Worm (Caenorhabditis elegans) whole organism, L1 larva: ENCODE data around the gene shk-1.

ENCODE experiments used
- C16A3.4 ChIP-seq: fragments of 150-350 bp; optimal IDR thresholded peaks from 2 replicates; lab custom pipeline; 2014; ENCODE audit warnings: missing biosample characterization, missing genetic modification characterization
- C34B4.2 ChIP-seq: sonication (generic microtip); optimal IDR thresholded peaks from 2 replicates; lab custom pipeline; 2017; ENCODE audit warnings: mild to moderate bottlenecking, missing genetic modification characterization, missing compliant biosample characterization
- F16B12.6 ChIP-seq: fragments of 150-350 bp; optimal IDR thresholded peaks from 2 replicates; lab custom pipeline; 2014; ENCODE audit warnings: missing biosample characterization, missing genetic modification characterization
- alr-1 ChIP-seq: fragments of 200-800 bp; sonication (Bioruptor generic); optimal IDR thresholded peaks from 2 replicates; lab custom pipeline; 2018; ENCODE audit warnings: borderline replicate concordance, mild to moderate bottlenecking, missing genetic modification characterization, missing compliant biosample characterization
- ceh-8 ChIP-seq: fragments of 200-800 bp; sonication (Bioruptor generic); optimal IDR thresholded peaks from 2 replicates; lab custom pipeline; 2018; ENCODE audit warnings: mild to moderate bottlenecking, missing genetic modification characterization, moderate library complexity, missing compliant biosample characterization
- ceh-82 ChIP-seq, 3 experiments: fragments of 150-350 bp in 1 of 3; sonication (generic microtip) in 2 of 3; optimal IDR thresholded peaks; 2 replicates each; lab custom pipeline; 2014 to 2017; ENCODE audit warnings: missing biosample characterization in 3 of 3, missing genetic modification characterization in 3 of 3
- ceh-88 ChIP-seq: fragments of 200-800 bp; sonication (Bioruptor generic); IDR thresholded peaks from 2 replicates; pipeline ENCODE4 v1.3.6; 2022; ENCODE audit warnings: missing genetic modification characterization, missing compliant biosample characterization
- ceh-90 ChIP-seq: sonication (generic microtip); optimal IDR thresholded peaks from 2 replicates; lab custom pipeline; 2016; ENCODE audit warnings: missing genetic modification characterization, missing compliant biosample characterization
- dsc-1 ChIP-seq: sonication (generic microtip); optimal IDR thresholded peaks from 2 replicates; lab custom pipeline; 2016; ENCODE audit warnings: mild to moderate bottlenecking, missing genetic modification characterization, missing compliant biosample characterization
- efl-1 ChIP-seq, 4 experiments: fragments of 150-350 bp; optimal IDR thresholded peaks in 3 of 4; peaks in 1 of 4; 1 replicate in 1 of 4; 2 replicates in 3 of 4; lab custom pipeline; 2014; ENCODE audit warnings: missing biosample characterization in 2 of 4, missing genetic modification characterization in 2 of 4, missing genetic modification reagents in 2 of 4
- efl-3 ChIP-seq: fragments of 200-800 bp; sonication (Bioruptor generic); optimal IDR thresholded peaks from 2 replicates; lab custom pipeline; 2018; ENCODE audit warnings: mild to moderate bottlenecking, missing genetic modification characterization, missing compliant biosample characterization
- egl-13 ChIP-seq: sonication (generic microtip); optimal IDR thresholded peaks from 2 replicates; lab custom pipeline; 2016; ENCODE audit warnings: missing genotype, missing genetic modification reagents, missing genetic modification characterization, missing compliant biosample characterization
- ets-5 ChIP-seq: fragments of 200-800 bp; sonication (Bioruptor generic); IDR thresholded peaks from 2 replicates; pipeline ENCODE4 v1.3.6; 2022; ENCODE audit warnings: missing genetic modification characterization, missing compliant biosample characterization
- fkh-10 ChIP-seq: sonication (generic microtip); optimal IDR thresholded peaks from 2 replicates; lab custom pipeline; 2017; ENCODE audit warnings: missing biosample characterization, missing genetic modification reagents, missing genetic modification characterization
- fkh-4 ChIP-seq: sonication (generic microtip); optimal IDR thresholded peaks from 2 replicates; lab custom pipeline; 2016; ENCODE audit warnings: missing compliant biosample characterization, missing genetic modification characterization, borderline replicate concordance
- fos-1 ChIP-seq: fragments of 150-350 bp; optimal IDR thresholded peaks from 2 replicates; lab custom pipeline; 2014; ENCODE audit warnings: missing biosample characterization, missing genetic modification characterization
- grh-1 ChIP-seq: fragments of 200-800 bp; sonication (Bioruptor generic); IDR thresholded peaks from 2 replicates; pipeline ENCODE4 v1.3.6; 2022; ENCODE audit warnings: missing genetic modification reagents, missing genetic modification characterization, missing compliant biosample characterization
- hlh-17 ChIP-seq: fragments of 200-800 bp; sonication (Bioruptor generic); optimal IDR thresholded peaks from 2 replicates; lab custom pipeline; 2018; ENCODE audit warnings: missing genetic modification characterization, mild to moderate bottlenecking, missing compliant biosample characterization, moderate library complexity, borderline replicate concordance
- hlh-4 ChIP-seq: sonication (generic microtip); optimal IDR thresholded peaks from 2 replicates; lab custom pipeline; 2016; ENCODE audit warnings: mild to moderate bottlenecking, missing genetic modification characterization, missing compliant biosample characterization
- hpl-2 ChIP-seq: fragments of 150-350 bp; optimal IDR thresholded peaks from 2 replicates; lab custom pipeline; 2014; ENCODE audit warnings: missing biosample characterization, missing genetic modification reagents, missing genetic modification characterization
- lin-13 ChIP-seq: fragments of 150-350 bp; optimal IDR thresholded peaks from 2 replicates; lab custom pipeline; 2014; ENCODE audit warnings: missing biosample characterization, missing genetic modification reagents, missing genetic modification characterization
- lin-14 ChIP-seq: fragments of 200-800 bp; sonication (Bioruptor generic); optimal IDR thresholded peaks from 2 replicates; lab custom pipeline; 2018; ENCODE audit warnings: mild to moderate bottlenecking, missing genetic modification characterization, moderate library complexity, missing compliant biosample characterization
- mep-1 ChIP-seq: fragments of 150-350 bp; optimal IDR thresholded peaks from 2 replicates; lab custom pipeline; 2014; ENCODE audit warnings: missing biosample characterization, missing genetic modification characterization
- nhr-11 ChIP-seq: fragments of 150-350 bp; optimal IDR thresholded peaks from 2 replicates; lab custom pipeline; 2014; ENCODE audit warnings: missing biosample characterization, missing genetic modification characterization
- nhr-19 ChIP-seq: fragments of 200-800 bp; sonication (Bioruptor generic); conservative IDR thresholded peaks from 2 replicates; pipeline ENCODE4 v1.3.6; 2022; ENCODE audit warnings: missing genetic modification characterization, missing compliant biosample characterization
- nhr-237 ChIP-seq: fragments of 150-350 bp; optimal IDR thresholded peaks from 2 replicates; lab custom pipeline; 2014; ENCODE audit warnings: missing biosample characterization, missing genetic modification characterization
- nhr-28 ChIP-seq: fragments of 150-350 bp; optimal IDR thresholded peaks from 2 replicates; lab custom pipeline; 2014; ENCODE audit warnings: missing biosample characterization, missing genetic modification characterization
- nhr-47 ChIP-seq: sonication (generic microtip); optimal IDR thresholded peaks from 2 replicates; lab custom pipeline; 2016; ENCODE audit warnings: mild to moderate bottlenecking, missing genetic modification characterization, moderate library complexity, missing compliant biosample characterization
- nhr-85 ChIP-seq: sonication (generic microtip); peaks from one replicate; lab custom pipeline; 2016; ENCODE audit warnings: missing genetic modification characterization, inconsistent platforms, missing compliant biosample characterization
- pag-3 ChIP-seq: sonication (generic microtip); optimal IDR thresholded peaks from 2 replicates; lab custom pipeline; 2017; ENCODE audit warnings: missing genetic modification characterization, mild to moderate bottlenecking, missing compliant biosample characterization, antibody characterized with exemption, borderline replicate concordance; ENCODE audit not compliant: insufficient read depth
- rnt-1 ChIP-seq: sonication (generic microtip); optimal IDR thresholded peaks from 2 replicates; lab custom pipeline; 2016; ENCODE audit warnings: mild to moderate bottlenecking, missing genetic modification characterization, moderate library complexity, missing compliant biosample characterization
- skn-1 ChIP-seq: fragments of 150-350 bp; optimal IDR thresholded peaks from 2 replicates; lab custom pipeline; 2014; ENCODE audit warnings: missing biosample characterization, missing genetic modification characterization
- snu-23 ChIP-seq: sonication (generic microtip); optimal IDR thresholded peaks from 2 replicates; lab custom pipeline; 2016; ENCODE audit warnings: missing genetic modification characterization, missing compliant biosample characterization
- sptf-1 ChIP-seq: fragments of 150-350 bp; optimal IDR thresholded peaks from 2 replicates; lab custom pipeline; 2014; ENCODE audit warnings: missing biosample characterization, missing genetic modification characterization
- sup-37 ChIP-seq: fragments of 200-800 bp; sonication (Bioruptor generic); optimal IDR thresholded peaks from 2 replicates; lab custom pipeline; 2018; ENCODE audit warnings: mild to moderate bottlenecking, missing genetic modification characterization, missing compliant biosample characterization
- swsn-7 ChIP-seq: sonication (generic microtip); optimal IDR thresholded peaks from 2 replicates; lab custom pipeline; 2016; ENCODE audit warnings: missing genetic modification characterization, missing compliant biosample characterization
- tbx-2 ChIP-seq: sonication (generic microtip); optimal IDR thresholded peaks from 2 replicates; lab custom pipeline; 2016; ENCODE audit warnings: missing genetic modification characterization, missing compliant biosample characterization
- tlp-1 ChIP-seq: fragments of 150-350 bp; optimal IDR thresholded peaks from 2 replicates; lab custom pipeline; 2014; ENCODE audit warnings: missing biosample characterization, missing genetic modification characterization
- unc-130 ChIP-seq: fragments of 150-350 bp; optimal IDR thresholded peaks from 2 replicates; lab custom pipeline; 2017; ENCODE audit warnings: missing biosample characterization, missing genetic modification characterization, inconsistent platforms
- unc-30 ChIP-seq: sonication (generic microtip); optimal IDR thresholded peaks from 2 replicates; lab custom pipeline; 2017; ENCODE audit warnings: missing biosample characterization, missing genetic modification characterization
- unc-62 ChIP-seq: fragments of 150-350 bp; optimal IDR thresholded peaks from 2 replicates; lab custom pipeline; 2014; ENCODE audit warnings: missing biosample characterization, missing genetic modification reagents, missing genetic modification characterization
- unc-98 ChIP-seq: fragments of 200-800 bp; sonication (Bioruptor generic); IDR thresholded peaks from 2 replicates; pipeline ENCODE4 v1.3.6; 2022; ENCODE audit warnings: missing genetic modification characterization, missing compliant biosample characterization
- zag-1 ChIP-seq: fragments of 150-350 bp; optimal IDR thresholded peaks from 2 replicates; lab custom pipeline; 2014; ENCODE audit warnings: missing biosample characterization, missing genetic modification characterization
- zip-4 ChIP-seq: fragments of 200-800 bp; sonication (Bioruptor generic); optimal IDR thresholded peaks from 2 replicates; lab custom pipeline; 2018; ENCODE audit warnings: mild to moderate bottlenecking, missing genetic modification characterization, moderate library complexity, missing compliant biosample characterization
- ztf-4 ChIP-seq: fragments of 150-350 bp; optimal IDR thresholded peaks from 2 replicates; lab custom pipeline; 2014; ENCODE audit warnings: missing biosample characterization, missing genetic modification characterization

The shk-1 gene

DNA sequence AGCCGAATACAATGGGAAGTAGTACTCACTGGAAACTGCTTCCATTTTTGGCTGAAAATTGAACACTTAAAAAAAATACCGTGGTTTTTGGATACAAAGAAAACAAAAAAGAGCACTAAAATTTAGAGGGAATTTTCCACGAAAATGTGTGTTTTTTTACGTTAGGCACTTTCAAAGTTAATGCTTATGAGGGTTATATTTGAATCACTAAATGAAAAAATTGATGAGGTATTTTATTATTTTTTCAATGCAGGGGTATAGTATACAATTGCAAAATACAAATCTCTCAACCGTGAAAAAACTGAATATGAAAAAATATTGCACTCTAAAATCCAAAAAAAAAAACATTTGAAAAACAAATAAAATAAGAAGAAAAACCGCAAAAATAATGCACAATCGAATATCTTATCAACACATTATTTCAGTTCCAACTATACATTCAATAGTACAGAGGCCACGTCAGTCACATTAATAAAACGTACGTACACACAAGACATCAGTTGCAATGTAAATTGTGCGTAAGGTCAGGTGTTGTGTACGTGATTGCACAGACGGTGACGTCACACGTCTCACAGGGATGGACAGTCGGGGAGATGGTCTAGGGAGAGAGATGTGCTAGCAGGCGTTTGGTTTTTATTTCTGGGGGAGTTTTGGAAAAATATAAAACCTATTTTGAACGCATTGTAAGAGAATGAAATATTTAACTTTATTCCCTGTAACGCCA lies 11.9 kb downstream of the shk-1 start, which contains the start of gene aqp-10 (continued):
- TF ChIP-seq grh-1 (GFP tag; lab: Robert Waterston, UW), result no peak

DNA sequence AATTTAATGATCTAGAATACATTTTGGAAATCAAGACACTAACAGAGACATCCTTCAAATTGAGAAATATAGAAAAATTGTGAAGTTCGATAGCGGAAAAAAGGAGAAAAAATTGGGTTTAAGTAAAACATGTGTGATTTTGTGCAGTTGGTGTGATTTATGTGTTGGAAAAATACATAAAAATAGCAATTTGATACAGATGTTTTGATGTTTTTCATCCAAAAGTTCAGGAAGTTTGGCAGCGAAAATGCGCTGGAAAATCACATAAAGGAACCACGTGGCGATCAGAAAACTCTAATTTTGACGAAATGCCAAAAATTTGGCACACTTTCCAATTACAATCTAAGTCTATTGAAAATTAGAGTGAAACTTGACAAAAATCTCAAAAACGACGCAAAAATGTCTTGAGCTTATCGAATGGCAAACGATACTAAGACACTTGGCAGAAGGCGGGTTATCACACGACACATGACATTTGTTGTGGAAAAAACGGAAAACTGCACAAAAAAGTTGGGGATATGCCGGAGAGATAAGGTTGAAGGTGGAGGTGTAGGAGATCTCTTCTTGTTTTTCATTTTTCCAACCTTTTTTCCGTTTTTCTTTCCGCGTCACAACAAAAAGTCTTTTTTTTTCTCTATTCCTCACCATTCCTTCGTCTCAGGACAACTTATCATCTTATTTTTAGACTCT lies 16.0 kb downstream of the shk-1 start, which contains the start of gene ZK1321.4:
TSS of gene ZK1321.4 (minus strand) at position 51 of the 690 bp plus-strand sequence.
- TF ChIP-seq nhr-28 (tag; lab: Kevin White, UChicago), result no peak
- no peak for TF ChIP-seq efl-3 (GFP tag; lab: Kevin White, UChicago)
- TF ChIP-seq lin-14 (GFP tag; lab: Kevin White, UChicago), result peak; percentile 35
- peak; percentile 4 for TF ChIP-seq fkh-4 (tag; lab: Kevin White, UChicago)
- peak; percentile 97 for TF ChIP-seq pag-3 (tag; lab: Kevin White, UChicago)
- no peak for TF ChIP-seq hlh-17
- peak; percentile 58 for TF ChIP-seq rnt-1 (tag; lab: Kevin White, UChicago)
- TF ChIP-seq dsc-1 (tag; lab: Kevin White, UChicago), result peak; percentile 77
- TF ChIP-seq hlh-4 (tag; lab: Kevin White, UChicago), result no peak
- no peak for TF ChIP-seq alr-1 (tag; lab: Kevin White, UChicago)
- TF ChIP-seq unc-130 (tag; lab: Kevin White, UChicago), result peak; percentile 41
- TF ChIP-seq, all 84 proteins: peak for 6

DNA sequence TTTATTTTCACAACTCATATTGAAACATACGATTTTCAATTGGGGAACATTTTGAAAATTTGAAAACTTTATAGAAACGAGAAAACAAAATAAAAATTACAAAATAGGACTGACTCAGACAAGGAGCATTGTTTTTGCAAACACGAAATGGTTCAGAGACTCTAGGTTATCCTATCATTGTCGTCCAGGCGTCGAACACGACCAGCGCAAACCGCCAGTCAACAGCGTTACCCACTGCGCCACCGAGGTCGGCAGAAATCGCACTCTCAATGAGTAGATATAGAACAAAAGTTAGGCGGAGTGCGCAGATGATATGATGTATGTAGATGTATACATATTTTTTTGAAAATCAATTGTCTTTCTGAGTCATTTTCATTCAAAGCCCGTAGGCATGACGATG lies 16.6 kb downstream of the shk-1 start:
- TF ChIP-seq nhr-47, result peak; percentile 77
- peak; percentile 75 for TF ChIP-seq swsn-7 (tag; lab: Kevin White, UChicago)
- TF ChIP-seq dsc-1 (tag; lab: Kevin White, UChicago), result peak; percentile 82
- TF ChIP-seq efl-1 (optimal IDR thresholded peaks at IDR 0.05; lab: Kevin White, UChicago), result peak; percentile 35 to 52
- TF ChIP-seq efl-1 (GFP tag; optimal IDR thresholded peaks at IDR 0.05 in 1 of 2; lab: Kevin White, UChicago), result peak; percentile 41 to 93
- no peak for TF ChIP-seq fkh-10 (GFP tag; lab: Kevin White, UChicago)
- no peak for TF ChIP-seq unc-98
- TF ChIP-seq grh-1 (GFP tag; lab: Robert Waterston, UW), result no peak
- TF ChIP-seq ceh-82 (tag; optimal IDR thresholded peaks at IDR 0.05; lab: Kevin White, UChicago), result peak in 2 of 3 experiments; percentile 32 to 82
- TF ChIP-seq skn-1 (tag; lab: Kevin White, UChicago), result peak; percentile 57
- TF ChIP-seq ceh-90, result no peak
- TF ChIP-seq fos-1 (tag; lab: Kevin White, UChicago), result no peak
- no peak for TF ChIP-seq ztf-4 (tag; lab: Kevin White, UChicago)
- TF ChIP-seq nhr-237 (tag; lab: Kevin White, UChicago), result no peak
- TF ChIP-seq lin-13 (GFP tag; lab: Kevin White, UChicago), result no peak
- TF ChIP-seq F16B12.6 (tag; lab: Kevin White, UChicago), result peak; percentile 53
- no peak for TF ChIP-seq ets-5 (GFP tag; lab: Robert Waterston, UW)
- TF ChIP-seq ceh-88 (GFP tag; lab: Robert Waterston, UW), result peak; percentile 61; the same call in 1 of the 2 replicates
- no peak for TF ChIP-seq hpl-2 (GFP tag; lab: Kevin White, UChicago)
- no peak for TF ChIP-seq sup-37 (GFP tag; lab: Kevin White, UChicago)
- TF ChIP-seq snu-23 (GFP tag; lab: Kevin White, UChicago), result peak; percentile 72
- no peak for TF ChIP-seq tlp-1 (tag; lab: Kevin White, UChicago)
- peak; percentile 78 for TF ChIP-seq rnt-1 (tag; lab: Kevin White, UChicago)
- no peak for TF ChIP-seq zag-1 (tag; lab: Kevin White, UChicago)
- peak; percentile 50 for TF ChIP-seq mep-1
- peak; percentile 44 for TF ChIP-seq egl-13 (tag; lab: Kevin White, UChicago)
- TF ChIP-seq C34B4.2 (tag; lab: Kevin White, UChicago), result no peak
- peak; percentile 45 for TF ChIP-seq zip-4 (GFP tag; lab: Kevin White, UChicago)
- no peak for TF ChIP-seq unc-30 (tag; lab: Kevin White, UChicago)
- TF ChIP-seq ceh-8 (GFP tag; lab: Kevin White, UChicago), result peak; percentile 48
- TF ChIP-seq tbx-2, result peak; percentile 66
- TF ChIP-seq nhr-85 (tag; lab: Kevin White, UChicago), result peak; percentile 58
- TF ChIP-seq C16A3.4 (tag; lab: Kevin White, UChicago), result no peak
- TF ChIP-seq unc-130 (tag; lab: Kevin White, UChicago), result peak; percentile 50
- no peak for TF ChIP-seq nhr-11 (tag; lab: Kevin White, UChicago)
- TF ChIP-seq nhr-19 (GFP tag; lab: Robert Waterston, UW), result peak; percentile 65
- no peak for TF ChIP-seq unc-62
- no peak for TF ChIP-seq sptf-1
